Worm (Caenorhabditis elegans): Measurements from ENCODE around the gene ZK250.13.
"Not testable (repeated sequence)": the region's sequence is repeated elsewhere in the genome, so short reads cannot be mapped to it uniquely, and the experiment has no call there.

ZK250.13 gene

DNA sequence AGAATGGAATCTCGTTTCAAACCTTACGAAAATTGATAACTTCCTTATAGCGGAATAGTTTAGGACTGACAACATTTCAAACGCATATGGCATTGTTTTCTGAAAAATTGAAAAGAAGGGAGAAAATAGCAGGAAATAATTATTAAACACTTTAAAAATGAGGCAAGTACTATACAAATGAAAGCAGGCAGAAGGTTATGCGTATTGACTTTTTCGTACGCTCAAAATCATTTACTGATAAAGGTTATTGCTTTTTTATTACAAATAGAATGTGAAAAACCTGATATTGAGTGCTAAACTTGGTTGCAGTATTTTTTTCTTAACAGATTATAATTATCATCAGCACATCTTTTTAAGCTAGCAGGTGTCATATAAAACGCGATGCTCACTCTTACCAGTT is at the start of gene ZK250.13:
Gene ZK250.13, minus strand, starts transcription at position 101 of the 400 bp plus-strand sequence.
- TF ChIP-seq odd-2 (tag; optimal IDR thresholded peaks at IDR 0.05) (no peak), unc-42 (tag; optimal IDR thresholded peaks at IDR 0.05) (no peak), ceh-22 (tag; optimal IDR thresholded peaks at IDR 0.05) (no peak), hlh-13 (GFP tag; optimal IDR thresholded peaks at IDR 0.05) (no peak), rnt-1 (tag; optimal IDR thresholded peaks at IDR 0.05) (no peak)

ce11 chrII:1989010-1989409 is 49.5 kb upstream of the ZK250.13 start, which contains the start of gene math-44:
Gene math-44, plus strand, starts transcription at chrII:1989310.
- TF ChIP-seq Y22D7AL.16 (tag; optimal IDR thresholded peaks at IDR 0.05) (no peak), gmeb-2 (tag; optimal IDR thresholded peaks at IDR 0.05) (no peak), ceh-24 (tag; optimal IDR thresholded peaks at IDR 0.05) (no peak), ceh-31 (tag; optimal IDR thresholded peaks at IDR 0.05) (no peak), lim-6 (tag; optimal IDR thresholded peaks at IDR 0.05) (no peak), ama-1 (optimal IDR thresholded peaks at IDR 0.05) (no peak), lin-11 (tag; optimal IDR thresholded peaks at IDR 0.05) (no peak), tbx-2 (tag; optimal IDR thresholded peaks at IDR 0.05) (no peak), pha-4 (tag; optimal IDR thresholded peaks at IDR 0.05) (no peak), ref-2 (tag; optimal IDR thresholded peaks at IDR 0.05) (no peak), ttx-3 (tag; optimal IDR thresholded peaks at IDR 0.05) (no peak), K02D7.2 (tag; optimal IDR thresholded peaks at IDR 0.05) (no peak), hlh-30 (tag; optimal IDR thresholded peaks at IDR 0.05; ENCODE audit: insufficient read depth) (no peak), dmd-4 (tag; optimal IDR thresholded peaks at IDR 0.05; ENCODE audit: borderline replicate concordance) (no peak)

DNA sequence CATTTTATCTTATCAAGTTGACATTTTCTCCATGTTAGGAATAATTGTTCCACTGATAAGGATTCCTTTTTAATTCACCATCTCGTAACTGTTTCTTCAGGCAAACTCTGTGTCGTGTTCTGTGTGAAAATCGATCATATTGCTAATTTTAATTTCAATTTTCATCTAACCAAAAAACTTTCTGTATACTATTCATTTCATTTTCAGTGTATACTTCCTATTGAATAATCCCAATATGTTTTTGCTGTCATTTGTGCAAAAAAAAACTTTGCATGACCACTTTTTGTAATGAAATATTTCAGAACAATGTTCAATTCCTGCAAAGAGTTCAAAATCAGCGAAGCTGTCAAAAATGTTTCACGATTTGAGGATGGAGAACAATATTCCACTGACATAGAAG is 47.4 kb upstream of the ZK250.13 start, which contains the start of gene Y16E11A.4:
Gene Y16E11A.4, plus strand, starts transcription at position 301 of the 400 bp plus-strand sequence.
- TF ChIP-seq elt-2 (tag; optimal IDR thresholded peaks at IDR 0.05) (peak; percentile 52), dve-1 (tag; optimal IDR thresholded peaks at IDR 0.05) (no peak)

DNA sequence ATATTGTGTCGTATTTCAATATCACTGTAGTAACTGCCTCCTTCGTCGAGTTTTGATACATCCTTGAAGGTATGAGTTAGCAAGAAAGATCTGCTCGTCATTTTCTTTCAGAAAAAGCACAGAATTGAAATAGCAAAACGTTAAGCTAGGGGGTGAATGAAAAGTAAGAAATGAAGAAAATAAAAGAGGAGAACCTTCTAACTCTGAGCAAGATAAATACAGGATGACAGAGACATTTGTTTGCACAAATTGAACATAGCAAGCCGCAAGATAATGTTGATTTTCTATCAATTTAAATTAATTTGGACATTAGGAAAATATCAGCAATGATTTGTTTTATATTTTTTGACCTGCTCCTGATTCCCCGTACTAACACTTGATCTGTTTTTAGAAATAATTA is 16.0 kb upstream of the ZK250.13 start, which contains the start of gene math-49:
Gene math-49, minus strand, starts transcription at position 101 of the 400 bp plus-strand sequence.
- TF ChIP-seq ceh-48, nhr-11, ceh-30 (tag; optimal IDR thresholded peaks at IDR 0.05): not testable (repeated sequence)

- TF ChIP-seq mec-3 (tag; optimal IDR thresholded peaks at IDR 0.05; ENCODE audit: borderline replicate concordance) = no peak
- no peak for TF ChIP-seq tbx-2 (tag; optimal IDR thresholded peaks at IDR 0.05)
- no peak for TF ChIP-seq ztf-16 (tag; optimal IDR thresholded peaks at IDR 0.05)
- no peak for TF ChIP-seq ama-1 (optimal IDR thresholded peaks at IDR 0.05)
- no peak for TF ChIP-seq C08G9.2 (tag; optimal IDR thresholded peaks at IDR 0.05)
- peak; percentile 99 for TF ChIP-seq elt-2 (tag; optimal IDR thresholded peaks at IDR 0.05)
- TF ChIP-seq hlh-30 (tag; optimal IDR thresholded peaks at IDR 0.05; ENCODE audit: insufficient read depth) = no peak
Measured at ce11 chrII:1949119-1949518, 9.6 kb upstream of the ZK250.13 start.

DNA sequence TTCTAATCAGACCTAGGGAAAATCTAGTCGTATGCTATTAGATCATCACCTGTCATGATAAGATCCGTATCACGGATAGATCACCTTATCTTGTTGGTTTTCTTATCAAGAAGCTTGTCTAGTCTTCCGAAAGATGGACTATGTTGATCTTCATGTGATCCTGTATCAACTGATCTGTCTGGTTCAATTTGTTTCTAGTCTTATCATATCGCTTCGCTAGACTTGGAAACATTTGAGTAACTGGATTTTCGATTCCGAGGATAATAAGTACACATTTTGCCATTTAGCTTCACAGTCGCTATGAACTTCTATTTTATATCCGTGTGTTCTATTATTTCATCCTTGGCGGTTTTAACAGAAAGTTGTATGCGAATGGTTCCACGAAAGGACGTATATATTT is 8.8 kb upstream of the ZK250.13 start, which contains the start of gene ZK250.2:
Gene ZK250.2, plus strand, starts transcription at position 301 of the 400 bp plus-strand sequence.
- not testable (repeated sequence) for TF ChIP-seq tbx-2, gmeb-2, sox-4 (tag; optimal IDR thresholded peaks at IDR 0.05)

DNA sequence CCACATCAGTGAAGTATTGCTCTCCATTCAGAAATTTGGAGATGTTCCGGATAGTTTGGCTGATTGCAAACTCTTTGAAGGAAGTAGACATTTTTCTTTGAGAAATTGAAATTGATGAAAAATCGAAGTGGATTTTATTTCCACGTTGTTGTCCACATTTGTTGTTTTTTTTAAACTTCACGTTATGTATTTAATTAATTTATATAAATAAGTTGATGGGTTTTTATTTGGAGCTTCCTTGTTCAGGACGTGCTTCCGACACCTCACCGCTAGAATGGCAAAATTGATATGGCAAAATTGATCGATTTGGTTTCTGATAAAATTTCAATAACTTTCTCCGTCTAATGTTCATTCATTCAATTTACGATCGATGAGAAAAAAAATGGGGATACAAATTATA is 6.9 kb upstream of the ZK250.13 start, which contains the start of gene math-48:
Gene math-48, minus strand, starts transcription at position 101 of the 400 bp plus-strand sequence.
- no peak for TF ChIP-seq pha-2 (tag; optimal IDR thresholded peaks at IDR 0.05)
- TF ChIP-seq ceh-34 (tag; optimal IDR thresholded peaks at IDR 0.05) = no peak
- TF ChIP-seq ceh-19 (GFP tag; optimal IDR thresholded peaks at IDR 0.05) = no peak
- no peak for TF ChIP-seq ahr-1 (tag; optimal IDR thresholded peaks at IDR 0.05)
- no peak for TF ChIP-seq rnt-1 (tag; optimal IDR thresholded peaks at IDR 0.05)
- TF ChIP-seq Y22D7AL.16 (tag; optimal IDR thresholded peaks at IDR 0.05) = no peak
- TF ChIP-seq unc-42 (tag; optimal IDR thresholded peaks at IDR 0.05) = no peak

Data from whole organism, late embryonic.